Fruit fly (Drosophila melanogaster): ENCODE measurements around the gene Meltrin.
A peak's percentile ranks its signal among the peaks of the same experiment; 100 is the strongest.

Meltrin gene

DNA sequence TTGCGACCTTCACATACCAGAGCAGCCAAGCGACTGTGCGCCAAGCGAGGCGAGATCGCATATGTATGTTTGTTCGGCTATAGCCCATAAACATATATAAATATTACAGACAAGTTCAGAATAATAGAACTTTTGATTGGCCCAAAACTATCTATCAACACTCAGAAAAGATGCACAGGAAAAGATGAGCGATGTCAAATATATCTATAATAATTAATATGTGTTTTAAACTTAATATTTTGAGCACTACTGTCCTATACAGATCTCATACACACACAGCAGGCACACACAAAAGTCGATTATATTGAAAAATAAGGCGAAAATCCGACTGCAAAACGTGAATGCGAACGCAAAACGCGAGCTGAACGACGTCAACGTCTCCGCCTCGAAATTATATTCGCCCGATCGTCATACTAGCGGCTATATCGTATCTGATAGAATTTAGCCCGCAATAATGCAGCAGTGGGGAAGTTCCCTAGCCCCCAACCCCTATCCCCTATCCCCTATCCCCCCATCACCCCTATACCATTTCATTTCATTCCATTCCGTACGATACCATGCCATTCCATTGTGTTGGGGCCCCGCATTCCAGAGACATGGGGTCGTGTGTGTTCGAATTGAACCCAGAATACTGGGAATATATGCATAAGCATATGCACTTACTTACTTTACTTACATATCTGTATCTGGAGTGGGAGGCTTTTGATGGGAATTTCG lies 14.5 kb upstream of the Meltrin start (continued):
- TF ChIP-seq CG10366 (GFP tag; IDR thresholded peaks at IDR 0.05): peak; percentile 33
- TF ChIP-seq Ada2b (GFP tag; IDR thresholded peaks at IDR 0.05): peak; percentile 45
- peak; percentile 19 for TF ChIP-seq CG2120 (GFP tag; optimal IDR thresholded peaks at IDR 0.05)
- TF ChIP-seq twi (tag; optimal IDR thresholded peaks at IDR 0.05): no peak
- no peak for TF ChIP-seq pan (optimal IDR thresholded peaks at IDR 0.05)
- peak in 1 of 2 experiments; percentile 54 for TF ChIP-seq pan (GFP tag; optimal IDR thresholded peaks at IDR 0.05 in 1 of 2, IDR thresholded peaks at IDR 0.05 in 1 of 2)
- TF ChIP-seq knrl (GFP tag; IDR thresholded peaks at IDR 0.05; ENCODE audit: partially characterized antibody): no peak
- TF ChIP-seq prd (optimal IDR thresholded peaks at IDR 0.05): no peak
- peak; percentile 28; the same call in 2 of the 3 replicates for TF ChIP-seq prd (GFP tag; IDR thresholded peaks at IDR 0.05)
- no peak for TF ChIP-seq eyg (GFP tag; optimal IDR thresholded peaks at IDR 0.05)
- TF ChIP-seq grau (tag; optimal IDR thresholded peaks at IDR 0.05): peak; percentile 42
- TF ChIP-seq CG6813 (GFP tag; optimal IDR thresholded peaks at IDR 0.05): peak; percentile 21
- peak; percentile 30; the same call in 2 of the 3 replicates for TF ChIP-seq row (GFP tag; IDR thresholded peaks at IDR 0.05)
- TF ChIP-seq pfk (GFP tag; optimal IDR thresholded peaks at IDR 0.05): peak; percentile 56
- TF ChIP-seq CG11696 (GFP tag; IDR thresholded peaks at IDR 0.05): peak; percentile 86
- no peak for TF ChIP-seq CG8089 (GFP tag; optimal IDR thresholded peaks at IDR 0.05)
- TF ChIP-seq CG4328 (GFP tag; optimal IDR thresholded peaks at IDR 0.05): no peak
- TF ChIP-seq Oli (tag; optimal IDR thresholded peaks at IDR 0.05): peak; percentile 3
- no peak for TF ChIP-seq danr (GFP tag; IDR thresholded peaks at IDR 0.05)
- TF ChIP-seq Bdp1 (GFP tag; optimal IDR thresholded peaks at IDR 0.05): no peak
- TF ChIP-seq CG7556 (GFP tag; optimal IDR thresholded peaks at IDR 0.05): peak; percentile 16
- TF ChIP-seq CG3847 (GFP tag; IDR thresholded peaks at IDR 0.05): 0 out of 2 replicates have a peak, but pooled peaks have one; percentile 13
- TF ChIP-seq slou (GFP tag; optimal IDR thresholded peaks at IDR 0.05): no peak
- TF ChIP-seq CoRest (tag; optimal IDR thresholded peaks at IDR 0.05): peak; percentile 1
- TF ChIP-seq CG7987 (GFP tag; optimal IDR thresholded peaks at IDR 0.05): no peak
- peak; percentile 90 for TF ChIP-seq crol (GFP tag; IDR thresholded peaks at IDR 0.05)
- no peak for TF ChIP-seq hkb (optimal IDR thresholded peaks at IDR 0.05)
- TF ChIP-seq hkb (GFP tag; IDR thresholded peaks at IDR 0.05): peak; percentile 34; the same call in 1 of the 2 replicates
- TF ChIP-seq CG7839 (tag; optimal IDR thresholded peaks at IDR 0.05): peak; percentile 31
- peak; percentile 47; the same call in 1 of the 2 replicates for TF ChIP-seq Ptx1 (GFP tag; IDR thresholded peaks at IDR 0.05)
- peak; percentile 62 for TF ChIP-seq CG12769 (tag; optimal IDR thresholded peaks at IDR 0.05)
- no peak for TF ChIP-seq CG13296 (GFP tag; optimal IDR thresholded peaks at IDR 0.05)
- peak; percentile 4 for TF ChIP-seq CG12155 (GFP tag; optimal IDR thresholded peaks at IDR 0.05)
- peak; percentile 31; the same call in 1 of the 2 replicates for TF ChIP-seq lmd (GFP tag; IDR thresholded peaks at IDR 0.05)
- peak; percentile 28 for TF ChIP-seq CG7928 (GFP tag; optimal IDR thresholded peaks at IDR 0.05)
- TF ChIP-seq CG11504 (tag; optimal IDR thresholded peaks at IDR 0.05): peak; percentile 27
- peak; percentile 19 for TF ChIP-seq lilli (GFP tag; optimal IDR thresholded peaks at IDR 0.05)
- TF ChIP-seq CG13775 (GFP tag; optimal IDR thresholded peaks at IDR 0.05): no peak
- TF ChIP-seq slbo (GFP tag; IDR thresholded peaks at IDR 0.05): peak; percentile 59; the same call in 1 of the 2 replicates
- TF ChIP-seq CG14014 (GFP tag; IDR thresholded peaks at IDR 0.05): peak; percentile 46; the same call in 1 of the 2 replicates
- peak in 1 of 2 experiments; percentile 20 for TF ChIP-seq Hr78 (GFP tag; optimal IDR thresholded peaks at IDR 0.05)
- peak; percentile 49; the same call in 1 of the 2 replicates for TF ChIP-seq al (GFP tag; IDR thresholded peaks at IDR 0.05)
- peak; percentile 35 for TF ChIP-seq caup (GFP tag; optimal IDR thresholded peaks at IDR 0.05; ENCODE audit: severe bottlenecking)
- TF ChIP-seq CG1603 (tag; optimal IDR thresholded peaks at IDR 0.05): no peak
- TF ChIP-seq org-1 (GFP tag; optimal IDR thresholded peaks at IDR 0.05): peak; percentile 8
- TF ChIP-seq jumu (GFP tag; optimal IDR thresholded peaks at IDR 0.05): no peak
- TF ChIP-seq Meics (GFP tag; optimal IDR thresholded peaks at IDR 0.05): peak; percentile 44
- TF ChIP-seq disco-r (GFP tag; optimal IDR thresholded peaks at IDR 0.05): no peak
- TF ChIP-seq sob (GFP tag; IDR thresholded peaks at IDR 0.05): peak; percentile 22; the same call in 1 of the 2 replicates

Data from whole organism, embryonic.